Fruit fly (Drosophila melanogaster) whole organism, pupa: ENCODE data around the gene FucT6.

Experiments used
- CG17806 ChIP-seq: fragments of 200-800 bp; sonication (Bioruptor generic); optimal IDR thresholded peaks from 2 replicates; lab custom pipeline; 2018; ENCODE audit warnings: missing biosample characterization, mild to moderate bottlenecking, missing genetic modification characterization, moderate library complexity
- fd96Ca ChIP-seq: fragments of 200-800 bp; sonication (Bioruptor generic); IDR thresholded peaks from 3 replicates; pipeline ENCODE4 v1.3.6; 2022; ENCODE audit warnings: missing biosample characterization, missing genetic modification characterization
- gl ChIP-seq: fragments of 200-800 bp; sonication (Bioruptor generic); optimal IDR thresholded peaks from 2 replicates; lab custom pipeline; 2018; ENCODE audit warnings: missing biosample characterization, mild to moderate bottlenecking, missing genetic modification characterization

DNA sequence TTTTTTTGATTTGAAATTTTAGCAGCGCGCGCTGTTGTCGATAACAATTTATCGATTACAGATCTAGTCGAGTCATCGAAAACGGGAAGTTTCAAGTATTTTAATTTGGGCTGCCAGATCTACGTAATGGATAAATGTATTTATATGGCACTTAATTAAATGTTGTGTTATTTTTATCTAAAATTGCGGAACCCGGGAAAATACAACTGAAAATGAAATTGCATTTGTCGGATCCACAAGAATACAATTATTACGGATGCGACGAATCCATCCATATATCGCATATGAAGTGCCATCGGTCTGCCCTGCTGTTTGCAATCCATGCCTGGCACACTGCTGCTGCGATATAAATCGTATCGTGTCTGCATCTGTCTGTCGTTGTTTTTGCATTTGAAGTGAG, 10.4 kb upstream of the FucT6 start, which contains the start of gene Tango10:
- TF ChIP-seq fd96Ca (GFP tag; lab: Robert Waterston, UW) (peak; percentile 53; the same call in 1 of the 3 replicates), gl (no peak), CG17806 (tag; lab: Kevin White, UChicago) (peak; percentile 13)
